Fruit fly (Drosophila melanogaster): ENCODE measurements around the gene Flad2.

Flad2 gene

dm6 chr2L:13398614-13399161 lies 13.6 kb upstream of the Flad2 start, which contains the start of the genes CG10859 and CG7110 (continued):
- TF ChIP-seq Sox14 (GFP tag; optimal IDR thresholded peaks at IDR 0.05) (no peak), CG10669 (GFP tag; optimal IDR thresholded peaks at IDR 0.05) (peak; percentile 10), Gug (GFP tag; IDR thresholded peaks at IDR 0.05) (no peak), CG8632 (GFP tag; optimal IDR thresholded peaks at IDR 0.05) (peak; percentile 3), Hr4 (GFP tag; optimal IDR thresholded peaks at IDR 0.05) (no peak), Sox102F (GFP tag; optimal IDR thresholded peaks at IDR 0.05) (peak; percentile 12), CG8119 (GFP tag; IDR thresholded peaks at IDR 0.05) (no peak), Ets21C (GFP tag; optimal IDR thresholded peaks at IDR 0.05) (no peak)

dm6 chr2L:13399565-13399964 lies 12.8 kb upstream of the Flad2 start:
- TF ChIP-seq acj6 (GFP tag; optimal IDR thresholded peaks at IDR 0.05) (peak; percentile 16), OdsH (GFP tag; optimal IDR thresholded peaks at IDR 0.05) (peak; percentile 27), spab (GFP tag; optimal IDR thresholded peaks at IDR 0.05) (no peak), CG10669 (GFP tag; optimal IDR thresholded peaks at IDR 0.05) (no peak), CG34406 (GFP tag; optimal IDR thresholded peaks at IDR 0.05) (no peak), Ets21C (GFP tag; optimal IDR thresholded peaks at IDR 0.05) (no peak), CG6163 (GFP tag; IDR thresholded peaks at IDR 0.05) (0 out of 3 replicates have a peak, but pooled peaks have one; percentile 24), Eip93F (GFP tag; optimal IDR thresholded peaks at IDR 0.05) (no peak), CG11902 (GFP tag; optimal IDR thresholded peaks at IDR 0.05) (no peak), CG10631 (GFP tag; optimal IDR thresholded peaks at IDR 0.05) (peak; percentile 15), dsx (GFP tag; optimal IDR thresholded peaks at IDR 0.05; ENCODE audit: poor library complexity, severe bottlenecking) (no peak), CG11294 (GFP tag; IDR thresholded peaks at IDR 0.05) (no peak), cyc (GFP tag; optimal IDR thresholded peaks at IDR 0.05) (no peak), CG7368 (GFP tag; optimal IDR thresholded peaks at IDR 0.05) (no peak), Met (GFP tag; optimal IDR thresholded peaks at IDR 0.05) (no peak), Gug (GFP tag; IDR thresholded peaks at IDR 0.05) (no peak), salr (GFP tag; optimal IDR thresholded peaks at IDR 0.05) (no peak), CG6808 (GFP tag; optimal IDR thresholded peaks at IDR 0.05) (no peak), CG11762 (GFP tag; optimal IDR thresholded peaks at IDR 0.05; ENCODE audit: insufficient read depth) (no peak), Sox102F (GFP tag; optimal IDR thresholded peaks at IDR 0.05) (no peak), fd85E (GFP tag; optimal IDR thresholded peaks at IDR 0.05) (no peak), fkh (GFP tag; optimal IDR thresholded peaks at IDR 0.05) (no peak), net (GFP tag; optimal IDR thresholded peaks at IDR 0.05) (peak; percentile 23), dac (GFP tag; optimal IDR thresholded peaks at IDR 0.05) (no peak), CG9139 (GFP tag; optimal IDR thresholded peaks at IDR 0.05) (no peak), CG3919 (GFP tag; optimal IDR thresholded peaks at IDR 0.05) (peak; percentile 30), lz (GFP tag; optimal IDR thresholded peaks at IDR 0.05) (no peak), CG3032 (tag; optimal IDR thresholded peaks at IDR 0.05) (no peak), CG6792 (GFP tag; optimal IDR thresholded peaks at IDR 0.05) (no peak), CG6854 (GFP tag; optimal IDR thresholded peaks at IDR 0.05) (no peak), CG8319 (GFP tag; optimal IDR thresholded peaks at IDR 0.05) (no peak), fd59A (GFP tag; optimal IDR thresholded peaks at IDR 0.05) (no peak), eg (GFP tag; IDR thresholded peaks at IDR 0.05) (no peak), Sox15 (GFP tag; optimal IDR thresholded peaks at IDR 0.05) (no peak), CG1621 (tag; optimal IDR thresholded peaks at IDR 0.05) (no peak), topi (GFP tag; optimal IDR thresholded peaks at IDR 0.05) (no peak), CG32006 (GFP tag; optimal IDR thresholded peaks at IDR 0.05) (peak; percentile 51), Eip75B (GFP tag; optimal IDR thresholded peaks at IDR 0.05) (no peak), Blimp-1 (GFP tag; optimal IDR thresholded peaks at IDR 0.05) (no peak), Hr39 (GFP tag; optimal IDR thresholded peaks at IDR 0.05) (no peak), Eip78C (GFP tag) (peak; percentile 59), CG16779 (tag; optimal IDR thresholded peaks at IDR 0.05) (no peak), CG8119 (GFP tag; IDR thresholded peaks at IDR 0.05) (peak; percentile 52; the same call in 1 of the 3 replicates), CG15336 (GFP tag; IDR thresholded peaks at IDR 0.05) (peak; percentile 54), CG6276 (GFP tag; optimal IDR thresholded peaks at IDR 0.05) (no peak), svp (GFP tag) (peak; percentile 29), CG8632 (GFP tag; optimal IDR thresholded peaks at IDR 0.05) (no peak)
